Fruit fly (Drosophila melanogaster) whole organism, prepupa: Measurements from ENCODE around the gene CG31207.

Source experiments
- Blimp-1 ChIP-seq: fragments of 200-800 bp; sonication (Bioruptor generic); optimal IDR thresholded peaks from 3 replicates; lab custom pipeline; 2017; ENCODE audit warnings: missing biosample characterization, missing genetic modification characterization, mild to moderate bottlenecking, moderate library complexity, missing genetic modification reagents
- CG10631 ChIP-seq: fragments of 200-800 bp; sonication (Bioruptor generic); optimal IDR thresholded peaks from 2 replicates; lab custom pipeline; 2016; ENCODE audit warnings: missing biosample characterization, missing genetic modification characterization
- CG10669 ChIP-seq: fragments of 200-800 bp; sonication (Bioruptor generic); optimal IDR thresholded peaks from 3 replicates; lab custom pipeline; 2018; ENCODE audit warnings: missing biosample characterization, mild to moderate bottlenecking, missing genetic modification characterization, moderate library complexity
- CG11762 ChIP-seq: fragments of 200-800 bp; sonication (Bioruptor generic); optimal IDR thresholded peaks from 3 replicates; lab custom pipeline; 2016; ENCODE audit warnings: missing biosample characterization, missing genetic modification characterization; ENCODE audit not compliant: insufficient read depth
- CG1621 ChIP-seq: fragments of 200-800 bp; sonication (Bioruptor generic); optimal IDR thresholded peaks from 3 replicates; lab custom pipeline; 2018; ENCODE audit warnings: missing biosample characterization, mild to moderate bottlenecking, missing genetic modification characterization
- CG16779 ChIP-seq: fragments of 200-800 bp; sonication (Bioruptor generic); optimal IDR thresholded peaks from 3 replicates; lab custom pipeline; 2017; ENCODE audit warnings: missing biosample characterization, mild to moderate bottlenecking, missing genetic modification characterization
- CG3032 ChIP-seq: fragments of 200-800 bp; optimal IDR thresholded peaks from 2 replicates; lab custom pipeline; 2019; ENCODE audit warnings: missing biosample characterization, mild to moderate bottlenecking, missing genetic modification characterization, moderate library complexity
- CG31627 ChIP-seq: fragments of 200-800 bp; sonication (Bioruptor generic); optimal IDR thresholded peaks from 3 replicates; lab custom pipeline; 2016; ENCODE audit warnings: missing biosample characterization, missing genetic modification characterization
- CG32006 ChIP-seq: fragments of 200-800 bp; sonication (Bioruptor generic); optimal IDR thresholded peaks from 3 replicates; lab custom pipeline; 2017; ENCODE audit warnings: missing biosample characterization, mild to moderate bottlenecking, missing genetic modification characterization
- CG34406 ChIP-seq: fragments of 200-800 bp; sonication (Bioruptor generic); optimal IDR thresholded peaks from 3 replicates; lab custom pipeline; 2016; ENCODE audit warnings: missing biosample characterization, missing genetic modification characterization
- CG3919 ChIP-seq: fragments of 200-800 bp; sonication (Bioruptor generic); optimal IDR thresholded peaks from 3 replicates; lab custom pipeline; 2016; ENCODE audit warnings: missing biosample characterization, missing genetic modification characterization
- CG4318 ChIP-seq: fragments of 200-800 bp; sonication (Bioruptor generic); optimal IDR thresholded peaks from 3 replicates; lab custom pipeline; 2017; ENCODE audit warnings: missing biosample characterization, mild to moderate bottlenecking, missing genetic modification characterization
- CG6276 ChIP-seq: fragments of 200-800 bp; sonication (Bioruptor generic); optimal IDR thresholded peaks from 2 replicates; lab custom pipeline; 2017; ENCODE audit warnings: missing biosample characterization, mild to moderate bottlenecking, missing genetic modification characterization
- CG7368 ChIP-seq: fragments of 200-800 bp; sonication (Bioruptor generic); optimal IDR thresholded peaks from 3 replicates; lab custom pipeline; 2016; ENCODE audit warnings: missing biosample characterization, missing genetic modification characterization
- CG8632 ChIP-seq: fragments of 200-800 bp; sonication (Bioruptor generic); optimal IDR thresholded peaks from 3 replicates; lab custom pipeline; 2016; ENCODE audit warnings: missing biosample characterization, missing genetic modification characterization
- Ets21C ChIP-seq: fragments of 200-800 bp; sonication (Bioruptor generic); optimal IDR thresholded peaks from 3 replicates; lab custom pipeline; 2016; ENCODE audit warnings: missing biosample characterization, missing genetic modification characterization
- Hr39 ChIP-seq: fragments of 200-800 bp; sonication (Bioruptor generic); optimal IDR thresholded peaks from 2 replicates; lab custom pipeline; 2016; ENCODE audit warnings: missing biosample characterization, missing genetic modification characterization
- Hr4 ChIP-seq: fragments of 200-800 bp; sonication (Bioruptor generic); optimal IDR thresholded peaks from 3 replicates; lab custom pipeline; 2016; ENCODE audit warnings: missing biosample characterization, missing genetic modification characterization
- Lpt ChIP-seq: fragments of 200-800 bp; sonication (Bioruptor generic); optimal IDR thresholded peaks from 3 replicates; lab custom pipeline; 2016; ENCODE audit warnings: missing biosample characterization, missing genetic modification characterization
- Met ChIP-seq: fragments of 200-800 bp; sonication (Bioruptor generic); optimal IDR thresholded peaks from 3 replicates; lab custom pipeline; 2016; ENCODE audit warnings: missing biosample characterization, missing genetic modification characterization
- OdsH ChIP-seq: fragments of 200-800 bp; sonication (Bioruptor generic); optimal IDR thresholded peaks from 3 replicates; lab custom pipeline; 2016; ENCODE audit warnings: missing biosample characterization, missing genetic modification characterization
- Sox102F ChIP-seq: fragments of 200-800 bp; sonication (Bioruptor generic); optimal IDR thresholded peaks from 2 replicates; lab custom pipeline; 2016; ENCODE audit warnings: missing biosample characterization, mild to moderate bottlenecking, missing genetic modification characterization
- Sox14 ChIP-seq: fragments of 200-800 bp; sonication (Bioruptor generic); optimal IDR thresholded peaks from 3 replicates; lab custom pipeline; 2016; ENCODE audit warnings: missing biosample characterization, missing genetic modification characterization
- Sox15 ChIP-seq: fragments of 200-800 bp; sonication (Bioruptor generic); optimal IDR thresholded peaks from 3 replicates; lab custom pipeline; 2016; ENCODE audit warnings: missing biosample characterization, missing genetic modification characterization
- achi ChIP-seq: fragments of 200-800 bp; sonication (Bioruptor generic); optimal IDR thresholded peaks from 3 replicates; lab custom pipeline; 2016; ENCODE audit warnings: missing biosample characterization, missing genetic modification characterization
- dac ChIP-seq: fragments of 200-800 bp; sonication (Bioruptor generic); optimal IDR thresholded peaks from 2 replicates; lab custom pipeline; 2017; ENCODE audit warnings: missing biosample characterization, mild to moderate bottlenecking, missing genetic modification characterization
- dsx ChIP-seq: fragments of 200-800 bp; optimal IDR thresholded peaks from 3 replicates; lab custom pipeline; 2019; ENCODE audit warnings: missing biosample characterization, mild to moderate bottlenecking, missing genetic modification characterization, moderate library complexity; ENCODE audit not compliant: poor library complexity, severe bottlenecking
- fkh ChIP-seq: fragments of 200-800 bp; sonication (Bioruptor generic); optimal IDR thresholded peaks from 3 replicates; lab custom pipeline; 2017; ENCODE audit warnings: missing biosample characterization, mild to moderate bottlenecking, missing genetic modification characterization, moderate library complexity
- lz ChIP-seq: fragments of 200-800 bp; sonication (Bioruptor generic); optimal IDR thresholded peaks from 3 replicates; lab custom pipeline; 2016; ENCODE audit warnings: missing biosample characterization, missing genetic modification characterization
- salr ChIP-seq, 2 experiments: fragments of 200-800 bp; sonication (Bioruptor generic); optimal IDR thresholded peaks; 3 replicates each; lab custom pipeline; 2016 to 2018; ENCODE audit warnings: missing biosample characterization in 2 of 2, missing genetic modification characterization in 2 of 2, mild to moderate bottlenecking in 1 of 2
- svp ChIP-seq: fragments of 200-800 bp; sonication (Bioruptor generic); peaks from one replicate; lab custom pipeline; 2016; ENCODE audit warnings: missing biosample characterization, missing genetic modification characterization
- vri ChIP-seq: fragments of 200-800 bp; sonication (Bioruptor generic); optimal IDR thresholded peaks from 3 replicates; lab custom pipeline; 2016; ENCODE audit warnings: missing biosample characterization, mild to moderate bottlenecking, missing genetic modification characterization

Gene CG31207

dm6 chr3R:21059486-21060356 is 12.9 kb upstream of the CG31207 start (continued):
- TF ChIP-seq CG3919 (GFP tag; lab: Kevin White, UChicago) (no peak), CG7368 (GFP tag; lab: Kevin White, UChicago) (no peak), CG4318 (GFP tag; lab: Kevin White, UChicago) (no peak)

DNA sequence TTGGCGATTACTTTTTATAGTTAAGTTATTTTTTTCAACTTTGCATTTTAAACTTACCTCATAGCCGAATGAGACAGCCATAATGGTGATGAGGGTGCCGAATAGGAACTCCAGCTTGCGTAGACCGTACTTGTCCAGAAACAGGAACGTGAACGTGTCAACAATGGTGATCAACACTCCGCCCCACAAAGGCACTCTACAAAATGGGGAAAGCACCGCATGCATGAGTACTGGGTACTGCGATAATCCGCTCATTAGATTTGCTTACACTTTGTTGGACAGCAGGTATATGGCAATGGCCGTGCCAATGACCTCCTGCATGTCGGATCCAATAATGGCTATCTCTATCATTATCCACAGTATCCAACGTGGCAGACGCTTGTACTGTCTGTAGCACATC is 10.7 kb upstream of the CG31207 start:
- no peak for TF ChIP-seq CG31627 (GFP tag; lab: Kevin White, UChicago)
- TF ChIP-seq vri (GFP tag; lab: Kevin White, UChicago) = no peak
- TF ChIP-seq dac = no peak
- TF ChIP-seq Hr4 (GFP tag; lab: Kevin White, UChicago) = no peak
- no peak for TF ChIP-seq Blimp-1
- TF ChIP-seq dsx (GFP tag; lab: Kevin White, UChicago) = no peak
- no peak for TF ChIP-seq CG7368 (GFP tag; lab: Kevin White, UChicago)
- no peak for TF ChIP-seq Sox102F

DNA sequence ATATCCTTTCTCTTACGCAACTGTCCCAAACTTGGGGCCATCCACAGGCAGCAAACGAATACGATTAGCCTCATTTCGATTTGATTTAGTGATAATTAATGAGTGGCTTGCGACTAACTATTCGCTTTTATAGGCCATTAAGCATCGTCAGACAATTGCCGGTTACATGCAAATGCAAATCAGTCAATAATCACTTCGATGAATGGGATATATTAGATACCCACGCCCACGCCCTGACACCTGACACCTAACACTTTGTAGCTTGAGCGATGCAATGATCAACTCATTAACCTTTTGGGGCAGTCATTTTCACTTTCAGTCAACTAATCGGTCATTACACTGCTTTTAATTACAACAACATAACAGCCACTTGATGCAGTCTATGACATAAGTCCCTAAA is 4.0 kb upstream of the CG31207 start, which contains the start of gene Jhbp15:
Jhbp15 (minus strand) TSS at position 101 of the 400 bp plus-strand sequence.
- TF ChIP-seq fkh (GFP tag; lab: Kevin White, UChicago) = no peak
- TF ChIP-seq salr (GFP tag; optimal IDR thresholded peaks at IDR 0.05; lab: Kevin White, UChicago) = no peak
- TF ChIP-seq dac = no peak
- TF ChIP-seq CG10669 = no peak
- TF ChIP-seq CG11762 = no peak
- no peak for TF ChIP-seq vri (GFP tag; lab: Kevin White, UChicago)
- no peak for TF ChIP-seq lz (GFP tag; lab: Kevin White, UChicago)
- TF ChIP-seq Blimp-1 = no peak
- TF ChIP-seq CG34406 (GFP tag; lab: Kevin White, UChicago) = no peak
- TF ChIP-seq Sox14 (GFP tag; lab: Kevin White, UChicago) = no peak
- TF ChIP-seq Hr39 (GFP tag; lab: Kevin White, UChicago) = no peak
- no peak for TF ChIP-seq CG32006 (GFP tag; lab: Kevin White, UChicago)
- TF ChIP-seq svp (GFP tag; lab: Kevin White, UChicago) = no peak
- no peak for TF ChIP-seq CG6276
- TF ChIP-seq CG16779 = no peak
- TF ChIP-seq OdsH (GFP tag; lab: Kevin White, UChicago) = no peak
- TF ChIP-seq Ets21C = no peak
- TF ChIP-seq CG31627 (GFP tag; lab: Kevin White, UChicago) = no peak

- no peak for TF ChIP-seq CG32006 (GFP tag; lab: Kevin White, UChicago)
- no peak for TF ChIP-seq Lpt (GFP tag; lab: Kevin White, UChicago)
- TF ChIP-seq Hr4 (GFP tag; lab: Kevin White, UChicago) = no peak
- TF ChIP-seq svp (GFP tag; lab: Kevin White, UChicago) = no peak
- TF ChIP-seq Sox15 (GFP tag; lab: Kevin White, UChicago) = no peak
- no peak for TF ChIP-seq lz (GFP tag; lab: Kevin White, UChicago)
- no peak for TF ChIP-seq CG3919 (GFP tag; lab: Kevin White, UChicago)
- TF ChIP-seq CG8632 = no peak
- TF ChIP-seq salr (GFP tag; optimal IDR thresholded peaks at IDR 0.05; lab: Kevin White, UChicago) = no peak
- no peak for TF ChIP-seq CG1621 (tag; lab: Kevin White, UChicago)
- TF ChIP-seq Blimp-1 = no peak
- no peak for TF ChIP-seq CG10631 (GFP tag; lab: Kevin White, UChicago)
- TF ChIP-seq achi (GFP tag; lab: Kevin White, UChicago) = no peak
- TF ChIP-seq Sox14 (GFP tag; lab: Kevin White, UChicago) = no peak
These were observed 1.9 kb upstream of the CG31207 start, which contains the start of gene CG7079 for dm6 chr3R:21048729-21049128. CG7079 (minus strand) TSS chr3R:21048829.

DNA sequence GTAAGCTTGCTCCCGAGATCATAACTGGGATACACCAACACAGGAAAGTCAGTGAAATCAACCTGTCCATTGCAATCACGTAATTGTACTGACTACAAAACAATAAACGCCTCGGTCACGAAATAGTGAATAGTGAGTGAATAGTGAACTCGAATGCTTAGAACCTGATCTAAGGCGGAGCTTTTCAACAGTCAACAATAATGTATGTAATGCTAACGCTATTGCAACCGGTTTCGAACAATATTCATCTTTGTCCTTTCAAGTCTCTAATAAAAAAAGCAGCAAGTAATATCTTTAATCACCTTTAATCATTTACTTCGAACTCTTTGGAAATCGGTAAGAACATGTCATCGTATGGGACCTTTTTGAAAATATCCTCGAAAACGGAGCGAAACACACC is 1.1 kb downstream of the CG31207 start, which contains the start of gene CG31189:
CG31189 (minus strand) TSS at position 101 of the 400 bp plus-strand sequence.
- TF ChIP-seq CG8632 (no peak), CG3032 (tag; lab: Kevin White, UChicago) (no peak), Met (GFP tag; lab: Kevin White, UChicago) (no peak), Sox102F (no peak)
